In the genomic region with DNA sequence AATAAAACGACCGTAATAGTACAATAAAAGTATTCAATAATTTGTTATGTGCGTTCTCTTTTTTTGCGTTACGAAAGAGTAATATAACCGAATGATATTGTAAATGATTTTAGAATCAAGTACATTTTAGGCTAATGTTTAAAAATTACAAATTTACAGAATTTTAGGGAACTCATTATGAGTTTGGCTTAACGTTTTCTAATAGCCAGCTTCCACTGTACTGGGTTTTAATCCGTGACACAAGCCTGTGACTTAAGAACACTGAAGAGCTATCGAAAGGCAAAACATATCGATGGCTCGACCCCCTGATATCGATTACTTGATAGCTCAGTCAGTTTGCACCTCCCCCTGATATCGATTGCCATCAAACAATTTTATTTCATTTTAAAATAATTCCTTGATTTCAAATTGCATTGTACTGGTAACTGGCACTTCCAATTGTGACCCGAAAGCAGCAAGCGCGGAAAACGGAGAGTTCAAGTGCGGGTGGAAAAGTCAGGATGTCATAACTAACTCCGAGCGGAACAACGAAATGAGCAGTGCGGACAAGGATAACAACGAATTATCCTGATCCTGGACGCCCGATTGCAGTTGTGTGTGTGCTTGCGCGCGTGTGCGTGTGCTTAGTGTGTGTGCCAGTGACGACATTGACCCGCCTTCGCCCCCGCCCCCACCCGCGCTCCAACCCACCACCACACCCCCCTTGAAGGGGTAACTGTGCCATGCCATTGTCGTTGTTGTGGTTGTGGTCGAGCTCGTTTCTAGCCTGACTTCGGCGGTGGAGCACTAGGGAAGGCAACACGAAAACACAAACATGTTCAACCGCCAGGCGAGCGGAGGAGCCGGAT, we compare ENCODE assay signal across 3 fruit fly cellular contexts.
TF ChIP-seq lines count a peak whose summit lies in the region.

A gene (plus strand): TSS at position 330 of the 848 bp plus-strand sequence.

TF ChIP-seq in whole organism, embryonic, 481 proteins besides CTCF, POLR2A, EP300 and RAD21 (continued from another document and continues in another):
- TF ChIP-seq HLH4C (GFP tag; IDR thresholded peaks at IDR 0.05; lab: Robert Waterston, UW; ENCODE audit: partially characterized antibody) (peak; percentile 93), Fer2 (tag; optimal IDR thresholded peaks at IDR 0.05; lab: Kevin White, UChicago) (no peak), cas (GFP tag; IDR thresholded peaks at IDR 0.05; lab: Robert Waterston, UW) (peak; percentile 39; the same call in 1 of the 2 replicates), ash1 (GFP tag; optimal IDR thresholded peaks at IDR 0.05; lab: Kevin White, UChicago) (no peak), CG3407 (GFP tag; optimal IDR thresholded peaks at IDR 0.05; lab: Kevin White, UChicago) (no peak), CG3281 (GFP tag; optimal IDR thresholded peaks at IDR 0.05; lab: Kevin White, UChicago) (no peak), CG4854 (GFP tag; optimal IDR thresholded peaks at IDR 0.05; lab: Kevin White, UChicago) (no peak), CG2129 (GFP tag; IDR thresholded peaks at IDR 0.05; lab: Robert Waterston, UW; ENCODE audit: partially characterized antibody) (peak; percentile 69), Gug (GFP tag; IDR thresholded peaks at IDR 0.05; lab: Robert Waterston, UW) (peak; percentile 74; the same call in 2 of the 4 replicates), D19B (GFP tag; optimal IDR thresholded peaks at IDR 0.05; lab: Kevin White, UChicago) (no peak), Camta (GFP tag; optimal IDR thresholded peaks at IDR 0.05; lab: Kevin White, UChicago) (no peak), CG4707 (GFP tag; optimal IDR thresholded peaks at IDR 0.05; lab: Kevin White, UChicago) (no peak), her (GFP tag; optimal IDR thresholded peaks at IDR 0.05; lab: Kevin White, UChicago) (peak; percentile 32), sqz (GFP tag; optimal IDR thresholded peaks at IDR 0.05; lab: Kevin White, UChicago) (no peak), exex (tag; optimal IDR thresholded peaks at IDR 0.05; lab: Kevin White, UChicago) (no peak), toy (GFP tag; IDR thresholded peaks at IDR 0.05; lab: Robert Waterston, UW) (no peak), dysf (GFP tag; IDR thresholded peaks at IDR 0.05; lab: Robert Waterston, UW) (peak; percentile 62), CG14667 (GFP tag; IDR thresholded peaks at IDR 0.05; lab: Robert Waterston, UW) (peak; percentile 34; the same call in 1 of the 2 replicates), gt (GFP tag; IDR thresholded peaks at IDR 0.05; lab: Robert Waterston, UW) (no peak), crp (GFP tag; optimal IDR thresholded peaks at IDR 0.05; lab: Kevin White, UChicago) (no peak), CG12104 (GFP tag; optimal IDR thresholded peaks at IDR 0.05; lab: Kevin White, UChicago) (no peak), hkb (optimal IDR thresholded peaks at IDR 0.05; lab: Kevin White, UChicago) (no peak), hkb (GFP tag; IDR thresholded peaks at IDR 0.05; lab: Robert Waterston, UW) (no peak), CG10979 (tag; optimal IDR thresholded peaks at IDR 0.05; lab: Kevin White, UChicago) (no peak), CG8281 (tag; optimal IDR thresholded peaks at IDR 0.05; lab: Kevin White, UChicago) (no peak), Meics (GFP tag; optimal IDR thresholded peaks at IDR 0.05; lab: Kevin White, UChicago) (peak; percentile 7), CG3838 (GFP tag; optimal IDR thresholded peaks at IDR 0.05; lab: Kevin White, UChicago) (no peak), YL-1 (GFP tag; optimal IDR thresholded peaks at IDR 0.05; lab: Kevin White, UChicago) (peak; percentile 15), Antp (GFP tag; optimal IDR thresholded peaks at IDR 0.05; lab: Kevin White, UChicago) (peak; percentile 69), CG4820 (GFP tag; optimal IDR thresholded peaks at IDR 0.05; lab: Kevin White, UChicago) (peak; percentile 17), gem (tag; optimal IDR thresholded peaks at IDR 0.05; lab: Kevin White, UChicago) (no peak), CG15514 (GFP tag; optimal IDR thresholded peaks at IDR 0.05; lab: Kevin White, UChicago) (peak; percentile 12), sr (GFP tag; IDR thresholded peaks at IDR 0.05; lab: Robert Waterston, UW) (no peak), H2.0 (GFP tag; IDR thresholded peaks at IDR 0.05; lab: Robert Waterston, UW) (peak; percentile 39; the same call in 1 of the 2 replicates), CG34224 (GFP tag; IDR thresholded peaks at IDR 0.05; lab: Robert Waterston, UW; ENCODE audit: partially characterized antibody) (peak; percentile 83), Dp (GFP tag; optimal IDR thresholded peaks at IDR 0.05; lab: Kevin White, UChicago) (peak; percentile 28), Mad (GFP tag; optimal IDR thresholded peaks at IDR 0.05; lab: Kevin White, UChicago) (peak; percentile 17), sima (GFP tag; optimal IDR thresholded peaks at IDR 0.05; lab: Kevin White, UChicago) (no peak), Stat92E (GFP tag; optimal IDR thresholded peaks at IDR 0.05; lab: Kevin White, UChicago) (no peak), CG7271 (tag; optimal IDR thresholded peaks at IDR 0.05; lab: Kevin White, UChicago) (no peak), Spps (tag; optimal IDR thresholded peaks at IDR 0.05; lab: Kevin White, UChicago) (no peak)

TF ChIP-seq in whole organism, prepupa, 60 proteins besides CTCF, POLR2A, EP300 and RAD21 (continued from another document):
- TF ChIP-seq CG6276 (GFP tag; optimal IDR thresholded peaks at IDR 0.05; lab: Kevin White, UChicago) (no peak), CG7368 (GFP tag; optimal IDR thresholded peaks at IDR 0.05; lab: Kevin White, UChicago) (no peak), CG3919 (GFP tag; optimal IDR thresholded peaks at IDR 0.05; lab: Kevin White, UChicago) (no peak), Hr4 (GFP tag; optimal IDR thresholded peaks at IDR 0.05; lab: Kevin White, UChicago) (no peak), net (GFP tag; optimal IDR thresholded peaks at IDR 0.05; lab: Kevin White, UChicago) (no peak), Sox15 (GFP tag; optimal IDR thresholded peaks at IDR 0.05; lab: Kevin White, UChicago) (peak; percentile 15), achi (GFP tag; optimal IDR thresholded peaks at IDR 0.05; lab: Kevin White, UChicago) (no peak), CG8632 (GFP tag; optimal IDR thresholded peaks at IDR 0.05; lab: Kevin White, UChicago) (peak; percentile 7), CG15336 (GFP tag; IDR thresholded peaks at IDR 0.05; lab: Robert Waterston, UW) (peak; percentile 35; the same call in 1 of the 2 replicates), CG11902 (GFP tag; optimal IDR thresholded peaks at IDR 0.05; lab: Kevin White, UChicago) (peak; percentile 18), cyc (GFP tag; optimal IDR thresholded peaks at IDR 0.05; lab: Kevin White, UChicago) (peak; percentile 71), Eip78C (GFP tag; lab: Kevin White, UChicago) (peak; percentile 87), CG4318 (GFP tag; optimal IDR thresholded peaks at IDR 0.05; lab: Kevin White, UChicago) (no peak), svp (GFP tag; lab: Kevin White, UChicago) (peak; percentile 80), Eip75B (GFP tag; optimal IDR thresholded peaks at IDR 0.05; lab: Kevin White, UChicago) (peak; percentile 49), dac (GFP tag; optimal IDR thresholded peaks at IDR 0.05; lab: Kevin White, UChicago) (no peak), Met (GFP tag; optimal IDR thresholded peaks at IDR 0.05; lab: Kevin White, UChicago) (peak; percentile 61), Smox (GFP tag; optimal IDR thresholded peaks at IDR 0.05; lab: Kevin White, UChicago) (peak; percentile 56), CG16779 (tag; optimal IDR thresholded peaks at IDR 0.05; lab: Kevin White, UChicago) (no peak), Ets21C (GFP tag; optimal IDR thresholded peaks at IDR 0.05; lab: Kevin White, UChicago) (peak; percentile 59), salr (GFP tag; optimal IDR thresholded peaks at IDR 0.05; lab: Kevin White, UChicago) (no peak), CG9139 (GFP tag; optimal IDR thresholded peaks at IDR 0.05; lab: Kevin White, UChicago) (no peak), CG6792 (GFP tag; optimal IDR thresholded peaks at IDR 0.05; lab: Kevin White, UChicago) (no peak), Hr39 (GFP tag; optimal IDR thresholded peaks at IDR 0.05; lab: Kevin White, UChicago) (peak; percentile 70), CG6854 (GFP tag; optimal IDR thresholded peaks at IDR 0.05; lab: Kevin White, UChicago) (no peak), Sox14 (GFP tag; optimal IDR thresholded peaks at IDR 0.05; lab: Kevin White, UChicago) (peak; percentile 24), Sox102F (GFP tag; optimal IDR thresholded peaks at IDR 0.05; lab: Kevin White, UChicago) (peak; percentile 40), Blimp-1 (GFP tag; optimal IDR thresholded peaks at IDR 0.05; lab: Kevin White, UChicago) (no peak), OdsH (GFP tag; optimal IDR thresholded peaks at IDR 0.05; lab: Kevin White, UChicago) (no peak), CG10669 (GFP tag; optimal IDR thresholded peaks at IDR 0.05; lab: Kevin White, UChicago) (no peak), CG3032 (tag; optimal IDR thresholded peaks at IDR 0.05; lab: Kevin White, UChicago) (peak; percentile 45), CG11294 (GFP tag; IDR thresholded peaks at IDR 0.05; lab: Robert Waterston, UW) (no peak; the same call in 1 of the 2 replicates), dsx (GFP tag; optimal IDR thresholded peaks at IDR 0.05; lab: Kevin White, UChicago; ENCODE audit: poor library complexity, severe bottlenecking) (no peak), CG1621 (tag; optimal IDR thresholded peaks at IDR 0.05; lab: Kevin White, UChicago) (no peak), fd85E (GFP tag; optimal IDR thresholded peaks at IDR 0.05; lab: Kevin White, UChicago) (no peak), CG6163 (GFP tag; IDR thresholded peaks at IDR 0.05; lab: Robert Waterston, UW) (peak; percentile 51; the same call in 2 of the 3 replicates), eg (GFP tag; IDR thresholded peaks at IDR 0.05; lab: Robert Waterston, UW) (peak; percentile 74), Eip93F (GFP tag; optimal IDR thresholded peaks at IDR 0.05; lab: Kevin White, UChicago) (no peak), CG8319 (GFP tag; optimal IDR thresholded peaks at IDR 0.05; lab: Kevin White, UChicago) (no peak), spab (GFP tag; optimal IDR thresholded peaks at IDR 0.05; lab: Kevin White, UChicago) (no peak), CG31627 (GFP tag; optimal IDR thresholded peaks at IDR 0.05; lab: Kevin White, UChicago) (peak; percentile 64)

TF ChIP-seq in whole organism, wandering third instar larva, 38 proteins besides CTCF, POLR2A, EP300 and RAD21 (continued from another document):
- TF ChIP-seq Myc (optimal IDR thresholded peaks at IDR 0.05; lab: Kevin White, UChicago) (no peak), CG32264 (GFP tag; optimal IDR thresholded peaks at IDR 0.05; lab: Kevin White, UChicago) (no peak)
